Fruit fly (Drosophila melanogaster) whole organism, prepupa: ENCODE measurements around the gene CG9166.

ENCODE experiments used
- CG10669 ChIP-seq: fragments of 200-800 bp; sonication (Bioruptor generic); optimal IDR thresholded peaks from 3 replicates; lab custom pipeline; 2018; ENCODE audit warnings: missing biosample characterization, mild to moderate bottlenecking, missing genetic modification characterization, moderate library complexity
- CG11294 ChIP-seq: fragments of 200-800 bp; sonication (Bioruptor generic); IDR thresholded peaks from 2 replicates; pipeline ENCODE4 v1.3.6; 2022; ENCODE audit warnings: missing biosample characterization, missing genetic modification characterization
- CG11902 ChIP-seq: fragments of 200-800 bp; sonication (Bioruptor generic); optimal IDR thresholded peaks from 3 replicates; lab custom pipeline; 2016; ENCODE audit warnings: missing biosample characterization, missing genetic modification characterization
- CG1621 ChIP-seq: fragments of 200-800 bp; sonication (Bioruptor generic); optimal IDR thresholded peaks from 3 replicates; lab custom pipeline; 2018; ENCODE audit warnings: missing biosample characterization, mild to moderate bottlenecking, missing genetic modification characterization
- CG16779 ChIP-seq: fragments of 200-800 bp; sonication (Bioruptor generic); optimal IDR thresholded peaks from 3 replicates; lab custom pipeline; 2017; ENCODE audit warnings: missing biosample characterization, mild to moderate bottlenecking, missing genetic modification characterization
- CG7368 ChIP-seq: fragments of 200-800 bp; sonication (Bioruptor generic); optimal IDR thresholded peaks from 3 replicates; lab custom pipeline; 2016; ENCODE audit warnings: missing biosample characterization, missing genetic modification characterization
- CG8319 ChIP-seq: fragments of 200-800 bp; sonication (Bioruptor generic); optimal IDR thresholded peaks from 3 replicates; lab custom pipeline; 2016; ENCODE audit warnings: missing biosample characterization, missing genetic modification characterization
- Ets21C ChIP-seq: fragments of 200-800 bp; sonication (Bioruptor generic); optimal IDR thresholded peaks from 3 replicates; lab custom pipeline; 2016; ENCODE audit warnings: missing biosample characterization, missing genetic modification characterization
- Ets96B ChIP-seq: fragments of 200-800 bp; optimal IDR thresholded peaks from 2 replicates; lab custom pipeline; 2019; ENCODE audit warnings: missing biosample characterization, mild to moderate bottlenecking, missing genetic modification characterization, moderate library complexity
- Hr4 ChIP-seq: fragments of 200-800 bp; sonication (Bioruptor generic); optimal IDR thresholded peaks from 3 replicates; lab custom pipeline; 2016; ENCODE audit warnings: missing biosample characterization, missing genetic modification characterization
- Sox102F ChIP-seq: fragments of 200-800 bp; sonication (Bioruptor generic); optimal IDR thresholded peaks from 2 replicates; lab custom pipeline; 2016; ENCODE audit warnings: missing biosample characterization, mild to moderate bottlenecking, missing genetic modification characterization
- cyc ChIP-seq: fragments of 200-800 bp; sonication (Bioruptor generic); optimal IDR thresholded peaks from 3 replicates; lab custom pipeline; 2016; ENCODE audit warnings: missing biosample characterization, missing genetic modification characterization
- spab ChIP-seq: fragments of 200-800 bp; sonication (Bioruptor generic); optimal IDR thresholded peaks from 2 replicates; lab custom pipeline; 2017; ENCODE audit warnings: missing biosample characterization, mild to moderate bottlenecking, missing genetic modification characterization, missing genetic modification reagents
- svp ChIP-seq: fragments of 200-800 bp; sonication (Bioruptor generic); peaks from one replicate; lab custom pipeline; 2016; ENCODE audit warnings: missing biosample characterization, missing genetic modification characterization

- TF ChIP-seq cyc (GFP tag; lab: Kevin White, UChicago) = no peak
- no peak for TF ChIP-seq CG7368
- TF ChIP-seq svp (GFP tag; lab: Kevin White, UChicago) = no peak
- no peak for TF ChIP-seq CG8319
- TF ChIP-seq spab (GFP tag; lab: Kevin White, UChicago) = no peak
- TF ChIP-seq Hr4 (GFP tag; lab: Kevin White, UChicago) = no peak
- TF ChIP-seq CG11294 (GFP tag; lab: Robert Waterston, UW) = no peak
- TF ChIP-seq CG11902 (GFP tag; lab: Kevin White, UChicago) = no peak
- TF ChIP-seq Sox102F (GFP tag; lab: Kevin White, UChicago) = no peak
- no peak for TF ChIP-seq CG1621 (tag; lab: Kevin White, UChicago)
- TF ChIP-seq Ets21C (GFP tag; lab: Kevin White, UChicago) = no peak
- TF ChIP-seq CG16779 (tag; lab: Kevin White, UChicago) = no peak
- no peak for TF ChIP-seq Ets96B (tag; lab: Kevin White, UChicago)
- no peak for TF ChIP-seq CG10669 (GFP tag; lab: Kevin White, UChicago)
Observed at dm6 chr3L:1350924-1351215, at the start of gene CG9166.
